Fruit fly (Drosophila melanogaster): Measurements from ENCODE around the gene CG15525.

Gene CG15525

dm6 chr3R:29983073-29983544 is 14.4 kb downstream of the CG15525 start, which contains the start of gene CG7896 (continued):
- peak; percentile 78 for TF ChIP-seq CG9215 (GFP tag; IDR thresholded peaks at IDR 0.05)
- TF ChIP-seq CG4617 (GFP tag; optimal IDR thresholded peaks at IDR 0.05; ENCODE audit: borderline replicate concordance), result peak; percentile 1
- TF ChIP-seq Dbx (GFP tag; IDR thresholded peaks at IDR 0.05), result peak; percentile 80
- TF ChIP-seq ranshi (GFP tag; IDR thresholded peaks at IDR 0.05), result peak; percentile 67; the same call in 1 of the 2 replicates
- TF ChIP-seq peb (GFP tag; IDR thresholded peaks at IDR 0.05), result peak; percentile 80; the same call in 1 of the 2 replicates
- peak; percentile 60; the same call in 1 of the 2 replicates for TF ChIP-seq CG11247 (GFP tag; IDR thresholded peaks at IDR 0.05)
- no peak for TF ChIP-seq CG7963 (GFP tag; IDR thresholded peaks at IDR 0.05; ENCODE audit: partially characterized antibody)
- peak; percentile 76 for TF ChIP-seq ssp (GFP tag; IDR thresholded peaks at IDR 0.05)
- peak; percentile 66 for TF ChIP-seq CG17385 (GFP tag; optimal IDR thresholded peaks at IDR 0.05)
- peak; percentile 31 for TF ChIP-seq CG1603 (tag; optimal IDR thresholded peaks at IDR 0.05)
- peak; percentile 59 for TF ChIP-seq fd96Cb (tag; optimal IDR thresholded peaks at IDR 0.05)
- no peak for TF ChIP-seq pita (GFP tag; optimal IDR thresholded peaks at IDR 0.05)
- TF ChIP-seq ro (GFP tag; IDR thresholded peaks at IDR 0.05), result 0 out of 2 replicates have a peak, but pooled peaks have one; percentile 56
- TF ChIP-seq Oaz (GFP tag; IDR thresholded peaks at IDR 0.05), result peak; percentile 82
- TF ChIP-seq Ravus (GFP tag; IDR thresholded peaks at IDR 0.05), result peak; percentile 16; the same call in 1 of the 2 replicates
- TF ChIP-seq CG18599 (GFP tag; optimal IDR thresholded peaks at IDR 0.05), result peak; percentile 71
- peak; percentile 82 for TF ChIP-seq CG2678 (tag; optimal IDR thresholded peaks at IDR 0.05)
- TF ChIP-seq CG15269 (tag; optimal IDR thresholded peaks at IDR 0.05), result peak; percentile 74
- TF ChIP-seq CG30403 (GFP tag; optimal IDR thresholded peaks at IDR 0.05), result peak; percentile 77
- peak; percentile 72 for TF ChIP-seq CG31224 (GFP tag; IDR thresholded peaks at IDR 0.05)
- TF ChIP-seq Mrtf (GFP tag; IDR thresholded peaks at IDR 0.05), result peak; percentile 71; the same call in 1 of the 3 replicates
- TF ChIP-seq slbo (GFP tag; IDR thresholded peaks at IDR 0.05), result peak; percentile 84
- TF ChIP-seq Bteb2 (GFP tag; optimal IDR thresholded peaks at IDR 0.05), result peak; percentile 10
- peak; percentile 19 for TF ChIP-seq sd (tag; optimal IDR thresholded peaks at IDR 0.05)
- peak; percentile 76 for TF ChIP-seq Ada2b (GFP tag; IDR thresholded peaks at IDR 0.05)
- no peak for TF ChIP-seq tna (GFP tag; IDR thresholded peaks at IDR 0.05; ENCODE audit: partially characterized antibody)
- TF ChIP-seq CG2712 (tag; optimal IDR thresholded peaks at IDR 0.05), result peak; percentile 84
- TF ChIP-seq pb (GFP tag; optimal IDR thresholded peaks at IDR 0.05), result peak; percentile 10
- TF ChIP-seq CG43689 (GFP tag; IDR thresholded peaks at IDR 0.05), result peak; percentile 49; the same call in 1 of the 2 replicates
- TF ChIP-seq CG6689 (GFP tag; IDR thresholded peaks at IDR 0.05), result peak; percentile 76
- TF ChIP-seq HmgZ (tag; optimal IDR thresholded peaks at IDR 0.05), result peak; percentile 26
- TF ChIP-seq CG6254 (GFP tag; optimal IDR thresholded peaks at IDR 0.05), result peak; percentile 41
- peak; percentile 7 for TF ChIP-seq pros (GFP tag; optimal IDR thresholded peaks at IDR 0.05)
- TF ChIP-seq CG14667 (GFP tag; IDR thresholded peaks at IDR 0.05), result peak; percentile 66; the same call in 1 of the 2 replicates
- TF ChIP-seq CG3847 (GFP tag; IDR thresholded peaks at IDR 0.05), result peak; percentile 75
- peak; percentile 38; the same call in 1 of the 2 replicates for TF ChIP-seq CG32767 (GFP tag; IDR thresholded peaks at IDR 0.05)
- no peak for TF ChIP-seq p53 (GFP tag; optimal IDR thresholded peaks at IDR 0.05)
- TF ChIP-seq scrt (GFP tag; optimal IDR thresholded peaks at IDR 0.05), result peak; percentile 61
- TF ChIP-seq gt (GFP tag; IDR thresholded peaks at IDR 0.05), result peak; percentile 34; the same call in 1 of the 2 replicates
- peak; percentile 70 for TF ChIP-seq sob (GFP tag; IDR thresholded peaks at IDR 0.05)
- TF ChIP-seq CG6683 (GFP tag; optimal IDR thresholded peaks at IDR 0.05), result no peak
- TF ChIP-seq CG10654 (GFP tag; optimal IDR thresholded peaks at IDR 0.05), result no peak
- TF ChIP-seq nerfin-1 (tag; optimal IDR thresholded peaks at IDR 0.05), result peak; percentile 45
- TF ChIP-seq NC2β (GFP tag; optimal IDR thresholded peaks at IDR 0.05), result no peak
- peak; percentile 63 for TF ChIP-seq Sox102F (GFP tag; optimal IDR thresholded peaks at IDR 0.05)
- TF ChIP-seq Fer1 (GFP tag; optimal IDR thresholded peaks at IDR 0.05), result peak; percentile 78
- TF ChIP-seq bigmax (GFP tag; optimal IDR thresholded peaks at IDR 0.05), result no peak
- peak; percentile 38 for TF ChIP-seq CG12942 (GFP tag; optimal IDR thresholded peaks at IDR 0.05)
- TF ChIP-seq Xrp1 (GFP tag; IDR thresholded peaks at IDR 0.05), result peak; percentile 90
- no peak for TF ChIP-seq CG10565 (GFP tag; optimal IDR thresholded peaks at IDR 0.05)
